Worm (Caenorhabditis elegans): ENCODE data around the gene srbc-12.

Gene srbc-12

DNA sequence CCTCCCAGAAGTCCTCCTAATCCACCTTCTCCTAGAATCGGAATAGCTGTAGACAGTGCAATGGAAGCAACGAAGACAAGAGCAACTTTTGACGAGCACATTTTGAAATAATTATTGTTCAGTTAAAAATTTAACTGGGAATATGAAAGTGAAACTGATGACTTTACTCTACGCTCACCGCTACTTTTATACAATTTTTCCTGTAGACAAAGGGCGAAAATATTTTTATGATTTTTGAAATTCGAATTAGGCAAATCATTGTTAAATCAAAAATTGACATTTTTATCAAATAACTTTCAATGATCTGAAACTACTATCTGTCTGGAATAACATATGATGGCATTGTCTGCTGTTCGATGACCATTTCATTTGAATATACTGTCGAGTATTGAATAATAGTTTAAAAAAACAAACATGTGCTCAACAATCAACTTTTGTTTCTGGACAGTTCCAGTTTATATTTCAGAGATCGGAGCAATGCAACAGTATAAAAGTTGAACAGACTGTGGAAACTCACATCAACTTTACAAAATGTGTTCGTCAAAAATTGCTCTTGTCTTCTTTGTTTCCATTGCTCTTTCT, 43.9 kb downstream of the srbc-12 start, which contains the start of the genes srlf-23 and srlf-20:
Gene srlf-23 (minus strand): TSS at position 101 of the 582 bp plus-strand sequence.
Gene srlf-20 (plus strand): TSS at position 532 of the 582 bp plus-strand sequence.
- TF ChIP-seq snpc-4 (tag; optimal IDR thresholded peaks at IDR 0.05) (no peak), nhr-76 (tag; optimal IDR thresholded peaks at IDR 0.05) (no peak), hlh-4 (tag; optimal IDR thresholded peaks at IDR 0.05) (no peak), elt-2 (tag; optimal IDR thresholded peaks at IDR 0.05) (no peak), C16A3.4 (tag; optimal IDR thresholded peaks at IDR 0.05) (no peak), isw-1 (GFP tag; IDR thresholded peaks at IDR 0.05) (no peak), ceh-8 (GFP tag; optimal IDR thresholded peaks at IDR 0.05) (no peak), nhr-90 (tag; optimal IDR thresholded peaks at IDR 0.05; ENCODE audit: poor library complexity) (no peak), ceh-63 (GFP tag; optimal IDR thresholded peaks at IDR 0.05) (no peak), aha-1 (tag; optimal IDR thresholded peaks at IDR 0.05) (no peak), hlh-17 (GFP tag; optimal IDR thresholded peaks at IDR 0.05; ENCODE audit: borderline replicate concordance) (no peak), nhr-71 (tag; optimal IDR thresholded peaks at IDR 0.05) (no peak), pax-3 (tag; optimal IDR thresholded peaks at IDR 0.05) (no peak), nhr-28 (tag; optimal IDR thresholded peaks at IDR 0.05) (no peak), nhr-237 (tag; optimal IDR thresholded peaks at IDR 0.05) (no peak), zag-1 (tag; optimal IDR thresholded peaks at IDR 0.05) (no peak)

DNA sequence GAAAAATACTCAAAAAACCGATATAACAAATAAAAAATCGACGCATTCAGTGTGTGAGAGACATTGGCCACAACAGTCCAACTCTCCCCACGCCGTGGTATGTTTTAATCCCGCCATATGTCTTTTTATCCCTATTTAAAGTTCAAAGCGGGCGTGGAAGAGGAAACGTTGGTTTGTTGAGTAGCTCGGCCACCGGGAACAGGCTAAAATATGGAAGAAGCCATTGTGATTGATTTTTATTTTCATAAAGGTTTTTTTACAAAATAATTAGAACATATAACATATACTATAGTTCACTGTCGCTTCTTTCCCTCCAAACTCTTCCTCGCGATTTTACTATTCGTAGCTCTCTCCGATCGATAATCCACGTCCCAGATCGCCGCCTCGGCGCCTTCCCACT, 49.5 kb downstream of the srbc-12 start, which contains the start of gene nas-32:
Gene nas-32 (minus strand): TSS at position 101 of the 400 bp plus-strand sequence.
- TF ChIP-seq nhr-20 (tag; optimal IDR thresholded peaks at IDR 0.05) (no peak), pag-3 (tag; optimal IDR thresholded peaks at IDR 0.05; ENCODE audit: borderline replicate concordance, insufficient read depth) (no peak), lir-3 (tag; optimal IDR thresholded peaks at IDR 0.05; ENCODE audit: poor library complexity) (no peak), fkh-4 (tag; optimal IDR thresholded peaks at IDR 0.05; ENCODE audit: borderline replicate concordance) (no peak), mdl-1 (tag; optimal IDR thresholded peaks at IDR 0.05) (no peak), zip-4 (GFP tag; optimal IDR thresholded peaks at IDR 0.05) (no peak), ztf-4 (tag; optimal IDR thresholded peaks at IDR 0.05) (no peak), zag-1 (tag; optimal IDR thresholded peaks at IDR 0.05) (no peak), ama-1 (optimal IDR thresholded peaks at IDR 0.05) (no peak), efl-1 (optimal IDR thresholded peaks at IDR 0.05) (no peak), efl-1 (GFP tag; optimal IDR thresholded peaks at IDR 0.05 in 1 of 2) (no peak), sup-37 (GFP tag; optimal IDR thresholded peaks at IDR 0.05) (no peak), tbx-2 (tag; optimal IDR thresholded peaks at IDR 0.05) (no peak), aly-2 (tag; optimal IDR thresholded peaks at IDR 0.05) (no peak), hlh-4 (tag; optimal IDR thresholded peaks at IDR 0.05) (no peak)

Data from whole organism, L1 larva.